Fruit fly (Drosophila melanogaster): Measurements from ENCODE around the gene Cyp304a1.

The Cyp304a1 gene

dm6 chr3R:12960929-12961855 lies 2.4 kb upstream of the Cyp304a1 start, which contains the start of gene Spc25 (continued):
- TF ChIP-seq CG6272 (GFP tag; IDR thresholded peaks at IDR 0.05): peak; percentile 76
- no peak for TF ChIP-seq CG18599 (GFP tag; optimal IDR thresholded peaks at IDR 0.05)
- TF ChIP-seq CG3847 (GFP tag; IDR thresholded peaks at IDR 0.05): peak; percentile 64
- TF ChIP-seq mam (GFP tag; optimal IDR thresholded peaks at IDR 0.05): peak; percentile 79
- peak; percentile 38 for TF ChIP-seq CG3163 (GFP tag; optimal IDR thresholded peaks at IDR 0.05)
- peak; percentile 30 for TF ChIP-seq YL-1 (GFP tag; optimal IDR thresholded peaks at IDR 0.05)
- TF ChIP-seq Bdp1 (GFP tag; optimal IDR thresholded peaks at IDR 0.05): peak; percentile 43
- peak; percentile 97 for TF ChIP-seq Bgb (GFP tag; IDR thresholded peaks at IDR 0.05; ENCODE audit: partially characterized antibody)
- no peak for TF ChIP-seq CG2712 (tag; optimal IDR thresholded peaks at IDR 0.05)
- TF ChIP-seq ems (GFP tag; optimal IDR thresholded peaks at IDR 0.05): peak; percentile 15
- TF ChIP-seq CG1602 (GFP tag; optimal IDR thresholded peaks at IDR 0.05): peak; percentile 12
- TF ChIP-seq NC2β (GFP tag; optimal IDR thresholded peaks at IDR 0.05): peak; percentile 24
- peak; percentile 79 for TF ChIP-seq CG2116 (GFP tag; optimal IDR thresholded peaks at IDR 0.05)
- TF ChIP-seq Usf (GFP tag; optimal IDR thresholded peaks at IDR 0.05): no peak
- peak; percentile 38 for TF ChIP-seq CG13775 (GFP tag; optimal IDR thresholded peaks at IDR 0.05)
- peak in 1 of 2 experiments; percentile 2 for TF ChIP-seq bsh (GFP tag; optimal IDR thresholded peaks at IDR 0.05)
- peak; percentile 86 for TF ChIP-seq Ets97D (GFP tag; optimal IDR thresholded peaks at IDR 0.05)
- TF ChIP-seq BtbVII (GFP tag; optimal IDR thresholded peaks at IDR 0.05): peak; percentile 20
- TF ChIP-seq pzg (GFP tag; optimal IDR thresholded peaks at IDR 0.05): peak; percentile 91
- TF ChIP-seq Hr3 (GFP tag; optimal IDR thresholded peaks at IDR 0.05): peak; percentile 14
- TF ChIP-seq CG12155 (GFP tag; optimal IDR thresholded peaks at IDR 0.05): peak; percentile 47
- no peak for TF ChIP-seq CG7372 (GFP tag; IDR thresholded peaks at IDR 0.05)
- peak; percentile 73 for TF ChIP-seq Dad (GFP tag; optimal IDR thresholded peaks at IDR 0.05)
- peak; percentile 24 for TF ChIP-seq CG12744 (GFP tag; optimal IDR thresholded peaks at IDR 0.05)
- TF ChIP-seq CG12219 (GFP tag; optimal IDR thresholded peaks at IDR 0.05): no peak
- peak; percentile 75 for TF ChIP-seq nerfin-2 (GFP tag; IDR thresholded peaks at IDR 0.05; ENCODE audit: partially characterized antibody)
- TF ChIP-seq chn (GFP tag; optimal IDR thresholded peaks at IDR 0.05): peak; percentile 75
- peak; percentile 60; the same call in 1 of the 3 replicates for TF ChIP-seq CG2199 (GFP tag; IDR thresholded peaks at IDR 0.05)
- no peak for TF ChIP-seq lola (GFP tag; optimal IDR thresholded peaks at IDR 0.05)
- peak; percentile 32 for TF ChIP-seq CG4424 (GFP tag; optimal IDR thresholded peaks at IDR 0.05)
- TF ChIP-seq CG13287 (GFP tag; IDR thresholded peaks at IDR 0.05; ENCODE audit: partially characterized antibody): peak; percentile 97
- TF ChIP-seq Med (GFP tag): peak; percentile 94
- TF ChIP-seq CG13296 (GFP tag; optimal IDR thresholded peaks at IDR 0.05): peak; percentile 18
- no peak for TF ChIP-seq schlank (tag; optimal IDR thresholded peaks at IDR 0.05)
- peak; percentile 91 for TF ChIP-seq BEAF-32 (GFP tag; optimal IDR thresholded peaks at IDR 0.05)
- TF ChIP-seq amos (GFP tag; IDR thresholded peaks at IDR 0.05; ENCODE audit: partially characterized antibody): peak; percentile 96
- TF ChIP-seq Atf6 (GFP tag; IDR thresholded peaks at IDR 0.05): peak; percentile 58
- TF ChIP-seq CG31441 (GFP tag; IDR thresholded peaks at IDR 0.05): no peak
- TF ChIP-seq unc-4 (GFP tag; IDR thresholded peaks at IDR 0.05; ENCODE audit: partially characterized antibody): peak; percentile 93
- peak; percentile 58 for TF ChIP-seq CG14710 (tag; optimal IDR thresholded peaks at IDR 0.05)
- TF ChIP-seq PHDP (tag; optimal IDR thresholded peaks at IDR 0.05): peak; percentile 55
- peak; percentile 78 for TF ChIP-seq Antp (GFP tag; optimal IDR thresholded peaks at IDR 0.05)
- peak; percentile 84 for TF ChIP-seq trem (tag; optimal IDR thresholded peaks at IDR 0.05)
- TF ChIP-seq CG1603 (tag; optimal IDR thresholded peaks at IDR 0.05): peak; percentile 72
- TF ChIP-seq CG3065 (GFP tag; optimal IDR thresholded peaks at IDR 0.05): peak; percentile 28
- TF ChIP-seq dm (GFP tag; optimal IDR thresholded peaks at IDR 0.05): peak; percentile 43
- peak; percentile 84 for TF ChIP-seq CG33213 (GFP tag; optimal IDR thresholded peaks at IDR 0.05)
- TF ChIP-seq CG12769 (tag; optimal IDR thresholded peaks at IDR 0.05): no peak
